Worm (Caenorhabditis elegans) whole organism, L2 larva: ENCODE measurements around the gene C17C3.1.

ENCODE experiments used
- ceh-82 ChIP-seq: fragments of 150-350 bp; optimal IDR thresholded peaks from 2 replicates; lab custom pipeline; 2014; ENCODE audit warnings: missing biosample characterization, missing genetic modification characterization
- egl-27 ChIP-seq: sonication (generic microtip); optimal IDR thresholded peaks from 3 replicates; lab custom pipeline; 2017; ENCODE audit warnings: missing biosample characterization, missing genetic modification reagents, missing genetic modification characterization
- elt-3 ChIP-seq: sonication (generic microtip); optimal IDR thresholded peaks from 2 replicates; lab custom pipeline; 2017; ENCODE audit warnings: missing biosample characterization, missing genetic modification characterization
- lin-39 ChIP-seq: fragments of 150-350 bp; optimal IDR thresholded peaks from 2 replicates; lab custom pipeline; 2014; ENCODE audit warnings: missing biosample characterization, missing genetic modification reagents, missing genetic modification characterization
- mdl-1 ChIP-seq, 2 experiments: fragments of 150-350 bp in 1 of 2; sonication (generic microtip) in 1 of 2; optimal IDR thresholded peaks; 2 replicates each; lab custom pipeline; 2017; ENCODE audit warnings: missing biosample characterization in 2 of 2, missing genetic modification characterization in 2 of 2
- nhr-12 ChIP-seq: fragments of 150-350 bp; optimal IDR thresholded peaks from 2 replicates; lab custom pipeline; 2014; ENCODE audit warnings: missing biosample characterization, missing genetic modification characterization
- sma-3 ChIP-seq: sonication (generic microtip); optimal IDR thresholded peaks from 2 replicates; lab custom pipeline; 2016; ENCODE audit warnings: missing genetic modification reagents, missing genetic modification characterization, missing compliant biosample characterization

- no peak for TF ChIP-seq egl-27 (tag; lab: Kevin White, UChicago)
- no peak for TF ChIP-seq mdl-1 (tag; optimal IDR thresholded peaks at IDR 0.05; lab: Kevin White, UChicago)
- no peak for TF ChIP-seq sma-3 (GFP tag; lab: Kevin White, UChicago)
- TF ChIP-seq nhr-12, result no peak
- no peak for TF ChIP-seq ceh-82 (tag; lab: Kevin White, UChicago)
- TF ChIP-seq elt-3 (tag; lab: Kevin White, UChicago), result no peak
- no peak for TF ChIP-seq lin-39 (tag; lab: Kevin White, UChicago)
Measured at ce11 chrII:5578035-5578434, 7.7 kb downstream of the C17C3.1 start, which contains the start of gene T25E4.1.
